Fruit fly (Drosophila melanogaster) ovary, adult (tissue): ENCODE results near the gene Sgt1.

Source experiments
- CG17801 ChIP-seq: fragments of 200-800 bp; optimal IDR thresholded peaks from 2 replicates; lab custom pipeline; 2019; ENCODE audit warnings: missing biosample characterization, mild to moderate bottlenecking, missing genetic modification characterization, moderate library complexity; ENCODE audit not compliant: partially characterized antibody

The Sgt1 gene

DNA sequence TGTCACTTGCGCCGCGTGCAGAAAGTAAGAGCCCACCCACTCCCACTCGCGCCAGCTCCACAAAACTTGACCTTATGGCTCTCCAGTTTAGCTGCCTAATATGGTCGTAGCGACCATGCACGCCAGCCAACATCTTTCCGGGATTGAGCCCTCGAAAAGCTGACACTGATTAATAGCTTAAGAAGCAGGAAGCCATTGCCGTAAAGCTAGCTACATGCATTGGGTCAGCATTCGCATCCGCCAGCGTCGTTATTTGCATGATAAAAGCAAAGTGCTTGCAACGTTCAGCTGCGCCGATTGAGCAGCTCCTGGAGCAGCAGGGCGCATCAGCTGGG is 1.8 kb upstream of the Sgt1 start:
- no peak for TF ChIP-seq CG17801

dm6 chr3R:8306188-8306926 is 1.3 kb upstream of the Sgt1 start:
- TF ChIP-seq CG17801, result no peak

DNA sequence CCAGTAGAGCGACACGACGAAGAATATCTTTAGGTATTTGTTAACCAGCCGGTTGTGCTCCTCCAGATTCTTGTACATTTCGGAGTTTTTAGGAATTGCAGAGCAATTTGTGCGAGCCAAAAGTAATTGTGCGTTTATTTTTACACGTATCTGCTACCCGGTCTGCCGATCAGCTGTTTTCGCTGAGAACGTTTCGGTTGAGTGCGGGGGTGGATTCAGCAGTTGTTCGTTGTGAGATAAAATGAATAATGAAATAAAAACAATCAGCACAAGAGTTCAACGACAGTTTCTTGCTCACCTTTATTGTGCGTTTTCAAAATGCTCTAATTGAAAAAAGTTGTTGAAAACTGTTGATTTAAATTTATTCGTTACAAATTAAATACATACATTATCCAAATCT is 1.2 kb downstream of the Sgt1 start, which contains the start of gene nac:
Gene nac, minus strand, starts transcription at position 176 of the 400 bp plus-strand sequence.
- no peak for TF ChIP-seq CG17801

DNA sequence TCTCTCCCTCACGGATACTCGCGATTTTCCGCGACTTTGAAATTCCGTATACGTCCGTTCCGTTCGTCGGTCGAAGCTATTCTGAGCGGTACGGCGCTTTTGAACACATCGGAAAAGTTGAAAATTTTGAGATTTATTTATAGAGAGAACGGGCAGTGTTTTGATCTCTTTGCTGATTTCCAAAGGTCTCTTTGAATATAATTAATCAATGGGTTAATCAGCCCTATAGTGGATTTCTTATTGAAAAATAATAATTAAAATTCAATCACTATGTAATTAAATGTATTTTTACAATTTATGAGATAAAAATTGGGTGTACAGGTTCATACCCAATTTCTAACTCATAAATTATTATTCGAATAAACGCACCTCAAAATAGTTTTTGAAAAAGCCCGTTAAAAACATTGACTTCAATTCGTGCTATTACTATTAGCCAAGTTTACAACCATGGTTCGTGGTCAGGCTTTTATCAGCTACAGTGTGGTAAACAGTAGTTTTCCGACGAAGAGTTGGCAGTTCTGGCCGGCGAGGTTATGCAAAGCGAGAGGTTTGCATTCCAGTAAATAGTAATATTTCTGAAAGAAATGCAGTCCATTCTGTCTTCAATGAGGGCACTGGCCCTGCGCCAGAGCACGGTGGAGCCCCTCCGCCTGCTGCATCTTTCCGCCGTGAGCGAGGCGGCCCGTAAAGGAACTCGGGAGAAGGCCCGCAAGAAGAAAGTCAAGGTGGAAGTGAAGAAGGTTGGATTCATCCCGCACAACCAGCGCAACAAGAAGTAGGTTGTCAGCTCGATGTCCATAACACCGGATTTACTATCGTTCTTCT is 3.9 kb downstream of the Sgt1 start, which contains the start of the genes CG9626 and mRpL1:
Gene CG9626, minus strand, starts transcription at position 51 of the 825 bp plus-strand sequence.
Gene mRpL1, plus strand, starts transcription at position 513 of the 825 bp plus-strand sequence.
- no peak for TF ChIP-seq CG17801

DNA sequence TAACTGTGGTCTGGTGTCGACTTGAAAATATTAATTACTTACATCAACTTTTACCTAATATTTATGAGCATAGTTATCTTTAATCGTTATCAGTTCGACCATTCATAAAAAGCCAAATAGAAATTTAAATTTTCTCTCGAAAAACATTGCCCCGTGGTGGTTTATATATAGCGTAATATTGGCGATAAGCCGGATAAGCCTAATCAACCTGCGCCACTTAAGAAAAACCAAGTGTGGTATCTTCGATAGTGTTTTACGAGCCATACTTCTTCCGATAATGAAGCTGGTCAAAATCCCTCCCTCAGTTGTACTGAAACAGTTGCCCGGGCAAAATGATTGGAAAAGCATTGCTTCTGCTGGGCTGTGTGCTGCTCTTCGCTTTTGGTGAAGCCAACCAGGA is 13.0 kb downstream of the Sgt1 start, which contains the start of gene CG31463:
Gene CG31463, plus strand, starts transcription at position 302 of the 400 bp plus-strand sequence.
- no peak for TF ChIP-seq CG17801

DNA sequence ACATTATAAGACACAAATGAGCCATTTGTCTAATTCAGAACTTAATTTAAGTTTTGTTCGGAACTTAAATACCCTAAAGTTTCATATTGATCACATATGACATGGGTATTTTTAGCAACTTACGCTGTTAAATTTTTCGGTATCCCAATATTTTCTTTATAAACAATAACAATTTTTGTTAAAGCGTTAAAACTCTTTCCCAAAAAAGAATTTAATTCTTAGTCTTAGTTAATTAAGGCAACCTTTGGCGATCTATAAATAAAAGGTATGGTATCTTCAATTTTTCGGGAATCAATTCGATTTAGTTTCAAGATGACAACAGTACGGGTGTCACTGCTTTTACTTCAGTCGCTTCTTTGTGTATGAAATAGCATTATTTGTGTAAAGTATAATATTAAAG is 14.1 kb downstream of the Sgt1 start, which contains the start of gene CG31464:
Gene CG31464, plus strand, starts transcription at position 301 of the 400 bp plus-strand sequence.
- no peak for TF ChIP-seq CG17801

DNA sequence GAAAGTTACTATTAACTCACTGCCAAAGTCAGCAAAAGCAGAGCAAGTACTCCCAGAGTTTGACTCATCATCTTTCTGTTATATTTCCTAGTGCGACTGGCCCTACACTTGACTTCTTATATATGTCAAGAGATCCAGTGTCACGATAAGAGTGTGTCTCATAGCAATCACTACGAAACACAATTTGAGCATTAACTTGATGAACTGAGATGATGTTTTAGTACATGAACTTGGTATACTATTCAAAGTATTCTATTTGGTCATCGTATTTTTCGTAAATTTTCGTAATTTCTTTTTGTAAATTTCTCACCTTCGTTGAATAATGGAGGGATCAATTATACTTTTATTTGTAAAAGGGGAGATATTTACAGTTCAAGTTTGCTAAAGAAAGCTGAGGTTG is 14.6 kb downstream of the Sgt1 start, which contains the start of gene CG11672:
Gene CG11672, minus strand, starts transcription at position 101 of the 400 bp plus-strand sequence.
- TF ChIP-seq CG17801, result no peak

DNA sequence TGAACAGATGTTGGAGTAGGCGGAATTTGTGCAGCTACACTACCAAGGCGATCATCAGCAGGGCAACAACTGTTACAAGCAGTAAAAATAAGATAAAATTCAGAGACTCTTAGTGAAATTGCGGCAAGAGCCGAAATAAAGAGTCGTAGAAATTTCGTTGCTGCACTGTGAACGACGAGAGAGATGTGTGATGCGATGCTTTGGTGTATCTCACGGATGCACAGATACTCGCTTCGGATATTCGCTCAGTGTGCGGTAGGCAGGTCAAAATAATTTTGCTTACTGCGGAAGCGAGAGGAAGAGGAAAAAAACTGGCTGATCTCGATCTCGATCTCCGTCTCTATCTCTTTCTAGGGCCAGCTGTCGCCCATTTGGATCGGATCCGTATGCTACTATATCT is 16.3 kb downstream of the Sgt1 start:
- TF ChIP-seq CG17801, result no peak

- TF ChIP-seq CG17801, result no peak
Observed at dm6 chr3R:8287697-8288096, 17.4 kb downstream of the Sgt1 start, which contains the start of gene Nazo. Nazo (plus strand) TSS chr3R:8287876.

- TF ChIP-seq CG17801, result no peak
Observed at dm6 chr3R:8285727-8286344, 19.2 kb downstream of the Sgt1 start.

DNA sequence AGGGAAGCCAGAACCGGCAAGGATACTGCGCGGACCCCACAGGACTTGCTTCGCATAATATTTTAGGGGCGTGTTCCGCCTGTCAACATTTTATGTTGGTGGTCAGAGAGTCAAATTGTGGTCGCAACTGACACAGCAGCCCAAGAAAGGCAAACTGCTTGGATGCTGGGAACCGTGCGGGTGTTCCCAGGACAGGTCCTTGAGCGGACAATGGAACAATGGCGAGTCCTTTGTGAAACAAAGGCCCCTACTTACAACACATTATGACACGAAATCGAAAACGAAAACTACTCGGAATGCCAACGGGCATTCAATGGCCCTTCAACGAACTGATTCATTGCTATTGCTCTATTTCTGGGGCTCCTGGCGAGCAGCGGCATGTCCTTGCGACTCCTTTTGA is 20.8 kb downstream of the Sgt1 start:
- no peak for TF ChIP-seq CG17801

dm6 chr3R:8282727-8283126 is 22.3 kb downstream of the Sgt1 start:
- no peak for TF ChIP-seq CG17801

DNA sequence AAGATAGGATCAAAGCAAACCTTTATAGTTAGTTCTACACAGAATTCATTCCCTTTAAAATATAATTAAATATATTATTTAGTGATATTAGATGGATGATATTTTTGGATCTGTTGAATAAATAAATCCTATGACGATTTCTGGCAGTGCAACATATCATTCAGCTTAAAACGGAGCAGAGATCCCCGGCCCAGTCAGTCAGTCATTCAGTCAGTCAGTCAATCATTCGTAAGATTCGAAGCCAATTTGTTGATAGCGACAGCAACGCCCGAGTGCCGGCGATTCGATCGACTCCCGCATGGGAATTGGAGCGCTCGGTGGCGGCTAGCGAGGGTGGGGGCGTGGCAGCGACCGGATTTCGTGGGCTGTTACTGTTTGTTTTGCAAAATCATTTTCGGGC is 25.1 kb downstream of the Sgt1 start:
- TF ChIP-seq CG17801, result no peak

- no peak for TF ChIP-seq CG17801
Observed at dm6 chr3R:8277494-8278293, 27.4 kb downstream of the Sgt1 start, which contains the start of gene ato. ato (plus strand) TSS chr3R:8278052.

- no peak for TF ChIP-seq CG17801
Observed at dm6 chr3R:8275031-8275430, 30.0 kb downstream of the Sgt1 start.

dm6 chr3R:8272573-8273165 is 32.4 kb downstream of the Sgt1 start:
- TF ChIP-seq CG17801, result no peak
